Worm (Caenorhabditis elegans) whole organism, early embryonic: ENCODE results near the gene T05C1.3.

ENCODE experiments used
- ama-1 ChIP-seq: fragments of 150-350 bp; optimal IDR thresholded peaks from 2 replicates; lab custom pipeline; 2014
- ceh-13 ChIP-seq: fragments of 200-800 bp; sonication (Bioruptor generic); optimal IDR thresholded peaks from 2 replicates; lab custom pipeline; 2018; ENCODE audit warnings: mild to moderate bottlenecking, missing genetic modification characterization, missing compliant biosample characterization
- flt-1 ChIP-seq: fragments of 200-800 bp; sonication (Bioruptor generic); IDR thresholded peaks from 2 replicates; pipeline ENCODE4 v1.3.6; 2022; ENCODE audit warnings: missing genetic modification characterization, missing compliant biosample characterization
- hmg-4 ChIP-seq: fragments of 200-800 bp; sonication (Bioruptor generic); optimal IDR thresholded peaks from 2 replicates; lab custom pipeline; 2018; ENCODE audit warnings: mild to moderate bottlenecking, missing genetic modification characterization, missing compliant biosample characterization
- hnd-1 ChIP-seq: sonication (generic microtip); optimal IDR thresholded peaks from 2 replicates; lab custom pipeline; 2016; ENCODE audit warnings: missing genetic modification characterization, missing compliant biosample characterization
- pes-1 ChIP-seq: fragments of 200-800 bp; sonication (Bioruptor generic); IDR thresholded peaks from 2 replicates; pipeline ENCODE4 v1.3.6; 2022; ENCODE audit warnings: missing genetic modification reagents, missing genetic modification characterization, missing compliant biosample characterization
- scrt-1 ChIP-seq: fragments of 200-800 bp; sonication (Bioruptor generic); IDR thresholded peaks from 2 replicates; pipeline ENCODE4 v1.3.6; 2022; ENCODE audit warnings: missing genetic modification characterization, missing compliant biosample characterization

- TF ChIP-seq hmg-4 (GFP tag; lab: Kevin White, UChicago), result no peak
- no peak for TF ChIP-seq pes-1 (GFP tag; lab: Robert Waterston, UW)
- TF ChIP-seq ama-1, result no peak
- TF ChIP-seq hnd-1 (tag; lab: Kevin White, UChicago), result no peak
- no peak for TF ChIP-seq ceh-13 (GFP tag; lab: Kevin White, UChicago)
- TF ChIP-seq flt-1, result no peak
- no peak for TF ChIP-seq scrt-1 (GFP tag; lab: Robert Waterston, UW)
These were observed 10.9 kb downstream of the T05C1.3 start, which contains the start of gene T05C1.1 for ce11 chrII:4478303-4478702.
